Fruit fly (Drosophila melanogaster) whole organism, embryonic: ENCODE results near the gene CG6959.

ENCODE experiments used
- ATbp ChIP-seq: fragments of 200-800 bp; sonication (Bioruptor generic); optimal IDR thresholded peaks from 2 replicates; lab custom pipeline; 2017; ENCODE audit warnings: missing biosample characterization, mild to moderate bottlenecking, missing genetic modification characterization, missing genetic modification reagents
- Atf-2 ChIP-seq: fragments of 200-800 bp; sonication (Bioruptor generic); optimal IDR thresholded peaks from 2 replicates; lab custom pipeline; 2016; ENCODE audit warnings: missing biosample characterization, missing genetic modification characterization
- BEAF-32 ChIP-seq: fragments of 200-800 bp; sonication (Bioruptor generic); optimal IDR thresholded peaks from 3 replicates; lab custom pipeline; 2017; ENCODE audit warnings: missing biosample characterization, missing genetic modification characterization, mild to moderate bottlenecking, moderate library complexity, missing genetic modification reagents
- CG10209 ChIP-seq: fragments of 200-800 bp; sonication (Bioruptor generic); optimal IDR thresholded peaks from 3 replicates; lab custom pipeline; 2017; ENCODE audit warnings: missing biosample characterization, mild to moderate bottlenecking, missing genetic modification characterization, missing genetic modification reagents
- CG10321 ChIP-seq: fragments of 200-800 bp; sonication (Bioruptor generic); IDR thresholded peaks from 2 replicates; pipeline ENCODE4 v1.3.6; 2022; ENCODE audit warnings: missing biosample characterization, missing genetic modification characterization
- CG14667 ChIP-seq: fragments of 200-800 bp; sonication (Bioruptor generic); IDR thresholded peaks from 2 replicates; pipeline ENCODE4 v1.3.6; 2022; ENCODE audit warnings: missing biosample characterization, missing genetic modification characterization
- CG15011 ChIP-seq: fragments of 200-800 bp; sonication (Bioruptor generic); optimal IDR thresholded peaks from 3 replicates; lab custom pipeline; 2018; ENCODE audit warnings: missing biosample characterization, mild to moderate bottlenecking, missing genetic modification characterization
- CG16863 ChIP-seq: fragments of 200-800 bp; sonication (Bioruptor generic); optimal IDR thresholded peaks from 3 replicates; lab custom pipeline; 2016; ENCODE audit warnings: missing biosample characterization, missing genetic modification characterization
- CG17829 ChIP-seq: fragments of 200-800 bp; optimal IDR thresholded peaks from 2 replicates; lab custom pipeline; 2019; ENCODE audit warnings: missing biosample characterization, mild to moderate bottlenecking, missing genetic modification characterization, moderate library complexity
- CG2120 ChIP-seq: fragments of 200-800 bp; sonication (Bioruptor generic); optimal IDR thresholded peaks from 3 replicates; lab custom pipeline; 2016; ENCODE audit warnings: missing biosample characterization, missing genetic modification characterization
- CG2202 ChIP-seq: fragments of 200-800 bp; sonication (Bioruptor generic); optimal IDR thresholded peaks from 2 replicates; lab custom pipeline; 2018; ENCODE audit warnings: missing biosample characterization, mild to moderate bottlenecking, missing genetic modification characterization
- CG3838 ChIP-seq: fragments of 200-800 bp; sonication (Bioruptor generic); optimal IDR thresholded peaks from 3 replicates; lab custom pipeline; 2016; ENCODE audit warnings: missing biosample characterization, missing genetic modification characterization
- CG43689 ChIP-seq: fragments of 200-800 bp; sonication (Bioruptor generic); IDR thresholded peaks from 2 replicates; pipeline ENCODE4 v1.3.6; 2022; ENCODE audit warnings: missing biosample characterization, missing genetic modification characterization
- CG4707 ChIP-seq: fragments of 200-800 bp; sonication (Bioruptor generic); optimal IDR thresholded peaks from 2 replicates; lab custom pipeline; 2018; ENCODE audit warnings: missing biosample characterization, mild to moderate bottlenecking, missing genetic modification characterization, moderate library complexity
- CG6272 ChIP-seq: fragments of 200-800 bp; sonication (Bioruptor generic); IDR thresholded peaks from 2 replicates; pipeline ENCODE4 v1.3.6; 2022; ENCODE audit warnings: missing biosample characterization, missing genetic modification characterization
- CG7357 ChIP-seq: fragments of 200-800 bp; sonication (Bioruptor generic); IDR thresholded peaks from 3 replicates; pipeline ENCODE4 v1.3.6; 2022; ENCODE audit warnings: missing biosample characterization, missing genetic modification characterization
- CG7556 ChIP-seq: fragments of 200-800 bp; sonication (Bioruptor generic); optimal IDR thresholded peaks from 2 replicates; lab custom pipeline; 2017; ENCODE audit warnings: missing biosample characterization, mild to moderate bottlenecking, missing genetic modification characterization
- CG7987 ChIP-seq: fragments of 200-800 bp; sonication (Bioruptor generic); optimal IDR thresholded peaks from 2 replicates; lab custom pipeline; 2018; ENCODE audit warnings: missing biosample characterization, mild to moderate bottlenecking, missing genetic modification characterization, moderate library complexity
- CG8765 ChIP-seq: fragments of 200-800 bp; sonication (Bioruptor generic); IDR thresholded peaks from 2 replicates; pipeline ENCODE4 v1.3.6; 2022; ENCODE audit warnings: missing biosample characterization, missing genetic modification characterization
- D19A ChIP-seq: fragments of 200-800 bp; optimal IDR thresholded peaks from 3 replicates; lab custom pipeline; 2019; ENCODE audit warnings: missing biosample characterization, mild to moderate bottlenecking, missing genetic modification characterization, moderate library complexity
- Dp ChIP-seq: fragments of 200-800 bp; sonication (Bioruptor generic); optimal IDR thresholded peaks from 2 replicates; lab custom pipeline; 2018; ENCODE audit warnings: missing biosample characterization, mild to moderate bottlenecking, missing genetic modification characterization, moderate library complexity
- ERR ChIP-seq: fragments of 200-800 bp; sonication (Bioruptor generic); optimal IDR thresholded peaks from 2 replicates; lab custom pipeline; 2016; ENCODE audit warnings: missing biosample characterization, missing genetic modification characterization
- H15 ChIP-seq: fragments of 200-800 bp; sonication (Bioruptor generic); IDR thresholded peaks from 3 replicates; pipeline ENCODE4 v1.3.6; 2022; ENCODE audit warnings: missing biosample characterization, missing genetic modification characterization
- HHEX ChIP-seq: fragments of 200-800 bp; sonication (Bioruptor generic); optimal IDR thresholded peaks from 3 replicates; lab custom pipeline; 2017; ENCODE audit warnings: missing biosample characterization, mild to moderate bottlenecking, missing genetic modification characterization, missing genetic modification reagents
- HLH54F ChIP-seq: fragments of 200-800 bp; sonication (Bioruptor generic); optimal IDR thresholded peaks from 3 replicates; lab custom pipeline; 2016; ENCODE audit warnings: missing biosample characterization, missing genetic modification characterization
- Hr3 ChIP-seq: fragments of 200-800 bp; sonication (Bioruptor generic); optimal IDR thresholded peaks from 3 replicates; lab custom pipeline; 2016; ENCODE audit warnings: missing biosample characterization, missing genetic modification characterization
- Hr39 ChIP-seq: fragments of >200 bp; optimal IDR thresholded peaks from 2 replicates; lab custom pipeline; 2017
- Six4 ChIP-seq: fragments of 200-800 bp; sonication (Bioruptor generic); optimal IDR thresholded peaks from 2 replicates; lab custom pipeline; 2016; ENCODE audit warnings: missing biosample characterization, missing genetic modification characterization
- Sry-β ChIP-seq: fragments of 200-800 bp; sonication (Bioruptor generic); optimal IDR thresholded peaks from 2 replicates; lab custom pipeline; 2018; ENCODE audit warnings: missing biosample characterization, mild to moderate bottlenecking, missing genetic modification characterization, moderate library complexity
- Sry-δ ChIP-seq: fragments of 200-800 bp; sonication (Bioruptor generic); optimal IDR thresholded peaks from 2 replicates; lab custom pipeline; 2016; ENCODE audit warnings: missing biosample characterization, missing genetic modification characterization
- Usf ChIP-seq: fragments of 200-800 bp; sonication (Bioruptor generic); optimal IDR thresholded peaks from 2 replicates; lab custom pipeline; 2017; ENCODE audit warnings: missing genotype, missing biosample characterization, missing genetic modification characterization
- Xbp1 ChIP-seq: fragments of 200-800 bp; sonication (Bioruptor generic); optimal IDR thresholded peaks from 3 replicates; lab custom pipeline; 2016; ENCODE audit warnings: missing biosample characterization, mild to moderate bottlenecking, missing genetic modification characterization
- Xrp1 ChIP-seq: fragments of 200-800 bp; sonication (Bioruptor generic); IDR thresholded peaks from 2 replicates; pipeline ENCODE4 v1.3.6; 2022; ENCODE audit warnings: missing biosample characterization, missing genetic modification characterization
- ato ChIP-seq: fragments of 200-800 bp; sonication (Bioruptor generic); IDR thresholded peaks from 2 replicates; pipeline ENCODE4 v1.3.6; 2022; ENCODE audit warnings: missing biosample characterization, missing genetic modification characterization; ENCODE audit not compliant: partially characterized antibody
- bcd ChIP-seq: fragments of 200-800 bp; sonication (Bioruptor generic); optimal IDR thresholded peaks from 2 replicates; lab custom pipeline; 2017; ENCODE audit warnings: missing biosample characterization, mild to moderate bottlenecking, missing genetic modification characterization
- bigmax ChIP-seq: fragments of 200-800 bp; sonication (Bioruptor generic); optimal IDR thresholded peaks from 2 replicates; lab custom pipeline; 2018; ENCODE audit warnings: missing biosample characterization, mild to moderate bottlenecking, missing genetic modification characterization
- crol ChIP-seq: fragments of 200-800 bp; sonication (Bioruptor generic); IDR thresholded peaks from 2 replicates; pipeline ENCODE4 v1.3.6; 2022; ENCODE audit warnings: missing biosample characterization, missing genetic modification characterization
- dmrt99B ChIP-seq: fragments of 200-800 bp; sonication (Bioruptor generic); optimal IDR thresholded peaks from 2 replicates; lab custom pipeline; 2018; ENCODE audit warnings: missing biosample characterization, mild to moderate bottlenecking, missing genetic modification characterization, moderate library complexity
- emc ChIP-seq: fragments of 200-800 bp; sonication (Bioruptor generic); optimal IDR thresholded peaks from 2 replicates; lab custom pipeline; 2016; ENCODE audit warnings: missing biosample characterization, missing genetic modification characterization
- gt ChIP-seq: fragments of 200-800 bp; sonication (Bioruptor generic); IDR thresholded peaks from 2 replicates; pipeline ENCODE4 v1.3.6; 2022; ENCODE audit warnings: missing biosample characterization, missing genetic modification characterization
- klu ChIP-seq: fragments of 200-800 bp; sonication (Bioruptor generic); IDR thresholded peaks from 2 replicates; pipeline ENCODE4 v1.3.6; 2022; ENCODE audit warnings: missing biosample characterization, missing genetic modification characterization
- lbe ChIP-seq: fragments of 200-800 bp; sonication (Bioruptor generic); optimal IDR thresholded peaks from 2 replicates; lab custom pipeline; 2016; ENCODE audit warnings: missing biosample characterization, mild to moderate bottlenecking, missing genetic modification characterization
- pum ChIP-seq: fragments of 200-800 bp; sonication (Bioruptor generic); optimal IDR thresholded peaks from 2 replicates; lab custom pipeline; 2016; ENCODE audit warnings: missing biosample characterization, missing genetic modification characterization
- row ChIP-seq: fragments of 200-800 bp; sonication (Bioruptor generic); IDR thresholded peaks from 3 replicates; pipeline ENCODE4 v1.3.6; 2022; ENCODE audit warnings: missing biosample characterization, missing genetic modification characterization
- sob ChIP-seq: fragments of 200-800 bp; sonication (Bioruptor generic); IDR thresholded peaks from 2 replicates; pipeline ENCODE4 v1.3.6; 2022; ENCODE audit warnings: missing biosample characterization, missing genetic modification characterization
- sr ChIP-seq: fragments of 200-800 bp; sonication (Bioruptor generic); IDR thresholded peaks from 3 replicates; pipeline ENCODE4 v1.3.6; 2022; ENCODE audit warnings: missing biosample characterization, missing genetic modification characterization
- stc ChIP-seq: fragments of 200-800 bp; sonication (Bioruptor generic); IDR thresholded peaks from 2 replicates; pipeline ENCODE4 v1.3.6; 2022; ENCODE audit warnings: missing biosample characterization, missing genetic modification characterization
- trem ChIP-seq: fragments of 200-800 bp; optimal IDR thresholded peaks from 3 replicates; lab custom pipeline; 2019; ENCODE audit warnings: missing biosample characterization, mild to moderate bottlenecking, missing genetic modification characterization, moderate library complexity
- usp ChIP-seq: fragments of >200 bp; optimal IDR thresholded peaks from 2 replicates; lab custom pipeline; 2017; ENCODE audit warnings: missing biosample characterization, missing genetic modification characterization
- vnd ChIP-seq: fragments of 200-800 bp; sonication (Bioruptor generic); IDR thresholded peaks from 3 replicates; pipeline ENCODE4 v1.3.6; 2022; ENCODE audit warnings: missing biosample characterization, missing genetic modification characterization; ENCODE audit not compliant: partially characterized antibody
- zen2 ChIP-seq: fragments of 200-800 bp; sonication (Bioruptor generic); IDR thresholded peaks from 3 replicates; pipeline ENCODE4 v1.3.6; 2022; ENCODE audit warnings: missing biosample characterization, missing genetic modification characterization; ENCODE audit not compliant: partially characterized antibody

The CG6959 gene

DNA sequence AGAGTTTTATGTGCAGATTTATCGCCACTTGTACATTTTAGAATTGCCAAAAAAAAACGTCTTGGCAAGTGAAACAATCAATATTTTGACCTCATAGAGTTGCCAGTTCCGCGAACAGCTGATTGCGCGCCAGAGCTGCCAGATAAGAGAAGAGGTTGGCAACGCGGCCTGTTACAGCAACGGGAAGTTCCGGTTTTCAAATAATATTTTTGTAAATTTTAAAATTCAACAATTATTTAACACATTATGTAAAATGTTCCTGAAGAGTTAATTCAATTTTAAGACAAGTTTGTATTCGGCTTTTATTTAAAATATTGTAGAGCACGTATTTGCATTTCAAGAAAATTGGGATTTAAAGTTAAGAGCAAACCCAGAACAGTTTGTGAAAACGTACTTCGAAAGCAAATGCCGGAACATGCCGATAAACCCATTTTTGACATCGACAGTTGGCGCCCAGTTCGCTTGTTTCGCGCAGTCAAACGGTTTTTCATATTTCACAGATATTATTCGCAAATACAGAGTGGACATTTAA is 82.5 kb downstream of the CG6959 start, which contains the start of the genes prd1 and HisCl1 (continued):
- 0 out of 3 replicates have a peak, but pooled peaks have one; percentile 6 for TF ChIP-seq sr (GFP tag; lab: Robert Waterston, UW)
- TF ChIP-seq CG15011, result peak; percentile 59
- TF ChIP-seq CG3838 (GFP tag; lab: Kevin White, UChicago), result no peak
- TF ChIP-seq CG14667, result no peak
- TF ChIP-seq HLH54F, result peak; percentile 62
- peak; percentile 58 for TF ChIP-seq CG7556 (GFP tag; lab: Kevin White, UChicago)
- TF ChIP-seq emc (GFP tag; lab: Kevin White, UChicago), result no peak
- TF ChIP-seq CG6272 (GFP tag; lab: Robert Waterston, UW), result 0 out of 2 replicates have a peak, but pooled peaks have one; percentile 27
- no peak for TF ChIP-seq D19A (tag; lab: Kevin White, UChicago)
- no peak for TF ChIP-seq lbe (GFP tag; lab: Kevin White, UChicago)
- TF ChIP-seq ERR (GFP tag; lab: Kevin White, UChicago), result no peak
- peak; percentile 55 for TF ChIP-seq Sry-β
- peak; percentile 58; the same call in 1 of the 2 replicates for TF ChIP-seq stc (GFP tag; lab: Robert Waterston, UW)
- TF ChIP-seq trem, result peak; percentile 56
- peak; percentile 44 for TF ChIP-seq BEAF-32 (GFP tag; lab: Kevin White, UChicago)
- TF ChIP-seq Atf-2 (GFP tag; lab: Kevin White, UChicago), result peak; percentile 66
- peak; percentile 94 for TF ChIP-seq row (GFP tag; lab: Robert Waterston, UW)
- TF ChIP-seq pum (GFP tag; lab: Kevin White, UChicago), result peak; percentile 43
- no peak for TF ChIP-seq usp (GFP tag; lab: Kevin White, UChicago)
- TF ChIP-seq Dp (GFP tag; lab: Kevin White, UChicago), result peak; percentile 73
- peak; percentile 57 for TF ChIP-seq CG17829 (tag; lab: Kevin White, UChicago)
- TF ChIP-seq Usf (GFP tag; lab: Kevin White, UChicago), result peak; percentile 57
- TF ChIP-seq Xbp1, result peak; percentile 76
- no peak for TF ChIP-seq vnd (GFP tag; lab: Robert Waterston, UW)
- peak; percentile 87 for TF ChIP-seq CG2120 (GFP tag; lab: Kevin White, UChicago)
- no peak for TF ChIP-seq dmrt99B (tag; lab: Kevin White, UChicago)
- no peak for TF ChIP-seq crol
- peak; percentile 39; the same call in 1 of the 2 replicates for TF ChIP-seq Xrp1
- no peak for TF ChIP-seq CG43689 (GFP tag; lab: Robert Waterston, UW)
- peak; percentile 84 for TF ChIP-seq bcd
- TF ChIP-seq CG7987, result peak; percentile 70
- TF ChIP-seq Sry-δ (GFP tag; lab: Kevin White, UChicago), result peak; percentile 31
- no peak for TF ChIP-seq CG10321 (GFP tag; lab: Robert Waterston, UW)
- TF ChIP-seq H15 (GFP tag; lab: Robert Waterston, UW), result peak; percentile 37; the same call in 1 of the 3 replicates
- no peak for TF ChIP-seq ato
- TF ChIP-seq HHEX (GFP tag; lab: Kevin White, UChicago), result peak; percentile 76
- no peak for TF ChIP-seq bigmax (GFP tag; lab: Kevin White, UChicago)
- peak; percentile 21; the same call in 1 of the 2 replicates for TF ChIP-seq CG8765
- TF ChIP-seq ATbp (GFP tag; lab: Kevin White, UChicago), result peak; percentile 39
- TF ChIP-seq Hr3, result peak; percentile 72
- peak; percentile 72 for TF ChIP-seq CG10209 (GFP tag; lab: Kevin White, UChicago)
- no peak for TF ChIP-seq Hr39 (lab: Kevin White, UChicago)
- TF ChIP-seq klu (GFP tag; lab: Robert Waterston, UW), result peak; percentile 41; the same call in 1 of the 2 replicates
- TF ChIP-seq CG7357 (GFP tag; lab: Robert Waterston, UW), result no peak
- peak; percentile 76 for TF ChIP-seq sob
- TF ChIP-seq zen2 (GFP tag; lab: Robert Waterston, UW), result no peak
- TF ChIP-seq Six4 (GFP tag; lab: Kevin White, UChicago), result peak; percentile 35
- TF ChIP-seq CG4707 (GFP tag; lab: Kevin White, UChicago), result peak; percentile 4
- TF ChIP-seq CG2202 (tag; lab: Kevin White, UChicago), result peak; percentile 31
- TF ChIP-seq CG16863 (GFP tag; lab: Kevin White, UChicago), result no peak
- no peak for TF ChIP-seq gt (GFP tag; lab: Robert Waterston, UW)
